Worm (Caenorhabditis elegans) whole organism, young adult: ENCODE results near the gene ZK742.4.

Experiments
- Y53G8AR.9 ChIP-seq: fragments of 200-800 bp; sonication (Bioruptor generic); conservative IDR thresholded peaks from 2 replicates; pipeline ENCODE4 v1.3.6; 2022; ENCODE audit warnings: missing genetic modification reagents, missing genetic modification characterization, missing compliant biosample characterization
- Y95B8A.8 ChIP-seq: fragments of 200-800 bp; sonication (Bioruptor generic); IDR thresholded peaks from 2 replicates; pipeline ENCODE4 v1.3.6; 2022; ENCODE audit warnings: missing genetic modification reagents, missing genetic modification characterization, missing compliant biosample characterization
- atf-7 ChIP-seq: sonication (generic microtip); optimal IDR thresholded peaks from 2 replicates; lab custom pipeline; 2017; ENCODE audit warnings: mild to moderate bottlenecking, missing genetic modification characterization, missing compliant biosample characterization
- dox-1 ChIP-seq: fragments of 200-800 bp; sonication (Bioruptor generic); IDR thresholded peaks from 2 replicates; pipeline ENCODE4 v1.3.6; 2022; ENCODE audit warnings: missing genetic modification reagents, missing genetic modification characterization, missing compliant biosample characterization
- efl-1 ChIP-seq: fragments of 150-350 bp; optimal IDR thresholded peaks from 2 replicates; lab custom pipeline; 2014; ENCODE audit warnings: missing biosample characterization, missing genetic modification reagents, missing genetic modification characterization
- hlh-26 ChIP-seq: fragments of 200-800 bp; sonication (Bioruptor generic); conservative IDR thresholded peaks from 2 replicates; pipeline ENCODE4 v1.3.6; 2022; ENCODE audit warnings: missing genetic modification reagents, missing genetic modification characterization, missing compliant biosample characterization
- let-607 ChIP-seq, 2 experiments: fragments of 200-800 bp in 1 of 2; sonication (Bioruptor generic) in 1 of 2; sonication (generic microtip) in 1 of 2; optimal IDR thresholded peaks; 2 replicates each; lab custom pipeline; 2016 to 2018; ENCODE audit warnings: mild to moderate bottlenecking in 2 of 2, missing compliant biosample characterization in 2 of 2, missing genetic modification characterization in 2 of 2, moderate library complexity in 2 of 2, missing genotype in 1 of 2
- snpc-4 ChIP-seq, 5 experiments: fragments of 150-350 bp in 1 of 5; sonication (generic microtip) in 4 of 5; optimal IDR thresholded peaks; 2 replicates each; lab custom pipeline; 2014 to 2018; ENCODE audit warnings: missing genetic modification characterization in 5 of 5, missing biosample characterization in 3 of 5, antibody characterized with exemption in 2 of 5, mild to moderate bottlenecking in 2 of 5, missing compliant biosample characterization in 2 of 5, missing genotype in 2 of 5, moderate library complexity in 2 of 5, missing genetic modification reagents in 1 of 5
- somi-1 ChIP-seq: fragments of 200-800 bp; sonication (Bioruptor generic); optimal IDR thresholded peaks from 2 replicates; lab custom pipeline; 2018; ENCODE audit warnings: mild to moderate bottlenecking, missing genetic modification characterization, missing compliant biosample characterization
- xnd-1 ChIP-seq: sonication (generic microtip); optimal IDR thresholded peaks from 2 replicates; lab custom pipeline; 2016; ENCODE audit warnings: missing genotype, missing genetic modification reagents, missing genetic modification characterization, missing compliant biosample characterization

DNA sequence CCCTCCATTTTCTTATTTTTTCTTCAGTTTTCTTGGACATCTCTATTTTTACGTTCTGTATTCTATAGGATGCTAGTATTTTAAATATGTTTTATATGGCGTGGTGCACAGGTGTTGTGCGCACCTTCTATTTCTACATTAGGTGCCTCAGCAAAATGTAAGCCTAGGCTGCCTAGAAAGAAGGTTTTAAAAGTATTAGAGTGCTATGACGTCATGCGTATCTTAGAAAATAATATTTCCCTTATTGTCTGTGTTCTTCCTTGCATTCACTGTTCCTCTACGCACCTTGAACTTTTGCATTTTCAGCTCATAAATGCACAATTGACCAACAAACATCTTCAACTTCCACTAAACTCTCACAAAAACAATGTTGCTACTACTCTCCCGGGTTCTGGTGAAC is 40.6 kb downstream of the ZK742.4 start, which contains the start of gene frpr-3:
- TF ChIP-seq snpc-4 (GFP tag; optimal IDR thresholded peaks at IDR 0.05; lab: Kevin White, UChicago) (no peak), snpc-4 (tag; optimal IDR thresholded peaks at IDR 0.05; lab: Kevin White, UChicago) (no peak), atf-7 (tag; lab: Kevin White, UChicago) (no peak), let-607 (tag; optimal IDR thresholded peaks at IDR 0.05; lab: Kevin White, UChicago) (no peak), efl-1 (GFP tag; lab: Kevin White, UChicago) (no peak), somi-1 (no peak), Y53G8AR.9 (GFP tag; lab: Robert Waterston, UW) (no peak), xnd-1 (no peak), hlh-26 (GFP tag; lab: Robert Waterston, UW) (no peak), dox-1 (GFP tag; lab: Robert Waterston, UW) (no peak), Y95B8A.8 (GFP tag; lab: Robert Waterston, UW) (no peak)
